Fruit fly (Drosophila melanogaster) whole organism, embryonic: ENCODE measurements around the gene T48.

Experiments
- Asciz ChIP-seq: fragments of 200-800 bp; sonication (Bioruptor generic); optimal IDR thresholded peaks from 2 replicates; lab custom pipeline; 2017; ENCODE audit warnings: missing biosample characterization, mild to moderate bottlenecking, missing genetic modification characterization, missing genetic modification reagents
- CG10431 ChIP-seq: fragments of 200-800 bp; sonication (Bioruptor generic); optimal IDR thresholded peaks from 3 replicates; lab custom pipeline; 2018; ENCODE audit warnings: missing biosample characterization, mild to moderate bottlenecking, missing genetic modification characterization
- CG11695 ChIP-seq: fragments of 200-800 bp; sonication (Bioruptor generic); IDR thresholded peaks from 3 replicates; pipeline ENCODE4 v1.3.6; 2022; ENCODE audit warnings: missing biosample characterization, missing genetic modification characterization
- CG14050 ChIP-seq: fragments of 200-800 bp; sonication (Bioruptor generic); IDR thresholded peaks from 3 replicates; pipeline ENCODE4 v1.3.6; 2022; ENCODE audit warnings: missing biosample characterization, missing genetic modification characterization
- CG18011 ChIP-seq: fragments of 200-800 bp; sonication (Bioruptor generic); optimal IDR thresholded peaks from 2 replicates; lab custom pipeline; 2017; ENCODE audit warnings: missing biosample characterization, missing genetic modification characterization, mild to moderate bottlenecking, moderate library complexity, missing genotype
- CG1832 ChIP-seq: fragments of 200-800 bp; sonication (Bioruptor generic); optimal IDR thresholded peaks from 2 replicates; lab custom pipeline; 2017; ENCODE audit warnings: missing biosample characterization, mild to moderate bottlenecking, missing genetic modification characterization, inconsistent platforms
- CG30431 ChIP-seq: fragments of 200-800 bp; sonication (Bioruptor generic); optimal IDR thresholded peaks from 2 replicates; lab custom pipeline; 2017; ENCODE audit warnings: missing biosample characterization, missing genetic modification characterization
- CG4617 ChIP-seq: fragments of 200-800 bp; sonication (Bioruptor generic); optimal IDR thresholded peaks from 3 replicates; lab custom pipeline; 2016; ENCODE audit warnings: missing biosample characterization, missing genetic modification characterization, borderline replicate concordance
- CG4730 ChIP-seq: fragments of 200-800 bp; sonication (Bioruptor generic); IDR thresholded peaks from 2 replicates; pipeline ENCODE4 v1.3.6; 2022; ENCODE audit warnings: missing biosample characterization, missing genetic modification characterization
- CG8281 ChIP-seq: fragments of 200-800 bp; sonication (Bioruptor generic); optimal IDR thresholded peaks from 2 replicates; lab custom pipeline; 2018; ENCODE audit warnings: missing biosample characterization, mild to moderate bottlenecking, missing genetic modification characterization, moderate library complexity
- CG8290 ChIP-seq, 3 experiments: fragments of 200-800 bp; sonication (Bioruptor generic); optimal IDR thresholded peaks; 2 replicates each; lab custom pipeline; 2016 to 2019; ENCODE audit warnings: missing biosample characterization in 3 of 3, missing genetic modification characterization in 3 of 3, mild to moderate bottlenecking in 2 of 3, moderate library complexity in 1 of 3
- CG8765 ChIP-seq: fragments of 200-800 bp; sonication (Bioruptor generic); IDR thresholded peaks from 2 replicates; pipeline ENCODE4 v1.3.6; 2022; ENCODE audit warnings: missing biosample characterization, missing genetic modification characterization
- CG9727 ChIP-seq: fragments of 200-800 bp; sonication (Bioruptor generic); optimal IDR thresholded peaks from 3 replicates; lab custom pipeline; 2017; ENCODE audit warnings: missing biosample characterization, mild to moderate bottlenecking, missing genetic modification characterization
- CG9876 ChIP-seq: fragments of 200-800 bp; sonication (Bioruptor generic); optimal IDR thresholded peaks from 2 replicates; lab custom pipeline; 2016; ENCODE audit warnings: missing biosample characterization, missing genetic modification characterization
- CoRest ChIP-seq: fragments of 200-800 bp; sonication (Bioruptor generic); optimal IDR thresholded peaks from 3 replicates; lab custom pipeline; 2018; ENCODE audit warnings: missing biosample characterization, mild to moderate bottlenecking, missing genetic modification characterization, moderate library complexity
- Dad ChIP-seq: fragments of 200-800 bp; sonication (Bioruptor generic); optimal IDR thresholded peaks from 3 replicates; lab custom pipeline; 2016; ENCODE audit warnings: missing biosample characterization, missing genetic modification characterization
- Eip74EF ChIP-seq, 2 experiments: fragments of 200-800 bp in 1 of 2; fragments of >200 bp in 1 of 2; sonication (Bioruptor generic) in 1 of 2; optimal IDR thresholded peaks; 2 replicates each; lab custom pipeline; 2017 to 2019; ENCODE audit warnings: missing biosample characterization in 2 of 2, missing genetic modification characterization in 2 of 2, mild to moderate bottlenecking in 1 of 2, moderate library complexity in 1 of 2
- Gug ChIP-seq: fragments of 200-800 bp; sonication (Bioruptor generic); IDR thresholded peaks from 4 replicates; pipeline ENCODE4 v1.3.6; 2022; ENCODE audit warnings: missing biosample characterization, missing genetic modification characterization
- H2.0 ChIP-seq: fragments of 200-800 bp; sonication (Bioruptor generic); IDR thresholded peaks from 2 replicates; pipeline ENCODE4 v1.3.6; 2022; ENCODE audit warnings: missing biosample characterization, missing genetic modification characterization
- HHEX ChIP-seq: fragments of 200-800 bp; sonication (Bioruptor generic); optimal IDR thresholded peaks from 3 replicates; lab custom pipeline; 2017; ENCODE audit warnings: missing biosample characterization, mild to moderate bottlenecking, missing genetic modification characterization, missing genetic modification reagents
- HLH3B ChIP-seq: fragments of 200-800 bp; sonication (Bioruptor generic); IDR thresholded peaks from 2 replicates; pipeline ENCODE4 v1.3.6; 2022; ENCODE audit warnings: missing biosample characterization, missing genetic modification characterization
- Hr39 ChIP-seq: fragments of >200 bp; optimal IDR thresholded peaks from 2 replicates; lab custom pipeline; 2017
- Lim3 ChIP-seq: fragments of 200-800 bp; sonication (Bioruptor generic); IDR thresholded peaks from 2 replicates; pipeline ENCODE4 v1.3.6; 2022; ENCODE audit warnings: missing biosample characterization, missing genetic modification characterization
- Mrtf ChIP-seq: fragments of 200-800 bp; sonication (Bioruptor generic); IDR thresholded peaks from 3 replicates; pipeline ENCODE4 v1.3.6; 2022; ENCODE audit warnings: missing biosample characterization, missing genetic modification characterization
- Oaz ChIP-seq: fragments of 200-800 bp; sonication (Bioruptor generic); IDR thresholded peaks from 2 replicates; pipeline ENCODE4 v1.3.6; 2022; ENCODE audit warnings: missing biosample characterization, missing genetic modification characterization
- Pdp1 ChIP-seq, 2 experiments: fragments of 200-800 bp; sonication (Bioruptor generic); optimal IDR thresholded peaks; 3 replicates each; lab custom pipeline; 2016; ENCODE audit warnings: missing biosample characterization in 2 of 2, missing genetic modification characterization in 2 of 2, mild to moderate bottlenecking in 1 of 2, moderate library complexity in 1 of 2
- Sox102F ChIP-seq: fragments of 200-800 bp; sonication (Bioruptor generic); optimal IDR thresholded peaks from 2 replicates; lab custom pipeline; 2018; ENCODE audit warnings: missing biosample characterization, mild to moderate bottlenecking, missing genetic modification characterization, moderate library complexity
- TFAM ChIP-seq: fragments of 200-800 bp; sonication (Bioruptor generic); optimal IDR thresholded peaks from 2 replicates; lab custom pipeline; 2017; ENCODE audit warnings: missing biosample characterization, missing genetic modification characterization, inconsistent platforms
- Tbp ChIP-seq: fragments of >200 bp; optimal IDR thresholded peaks from 2 replicates; lab custom pipeline; 2018; ENCODE audit warnings: missing biosample characterization, missing genetic modification characterization
- ara ChIP-seq: fragments of 200-800 bp; sonication (Bioruptor generic); IDR thresholded peaks from 2 replicates; pipeline ENCODE4 v1.3.6; 2022; ENCODE audit warnings: missing biosample characterization, missing genetic modification characterization
- btn ChIP-seq: fragments of 200-800 bp; sonication (Bioruptor generic); optimal IDR thresholded peaks from 2 replicates; lab custom pipeline; 2016; ENCODE audit warnings: missing biosample characterization, missing genetic modification characterization
- caup ChIP-seq: fragments of 200-800 bp; sonication (Bioruptor generic); optimal IDR thresholded peaks from 3 replicates; lab custom pipeline; 2017; ENCODE audit warnings: missing biosample characterization, mild to moderate bottlenecking, missing genetic modification characterization, moderate library complexity; ENCODE audit not compliant: severe bottlenecking
- chinmo ChIP-seq: fragments of 200-800 bp; sonication (Bioruptor generic); IDR thresholded peaks from 4 replicates; pipeline ENCODE4 v1.3.6; 2022; ENCODE audit warnings: missing biosample characterization, missing genetic modification characterization; ENCODE audit not compliant: partially characterized antibody
- dm ChIP-seq: fragments of 200-800 bp; sonication (Bioruptor generic); optimal IDR thresholded peaks from 3 replicates; lab custom pipeline; 2016; ENCODE audit warnings: missing biosample characterization, missing genetic modification characterization
- eve ChIP-seq, 2 experiments: fragments of >200 bp; optimal IDR thresholded peaks; 2 replicates each; lab custom pipeline; 2017; ENCODE audit warnings: missing biosample characterization in 2 of 2, missing genetic modification characterization in 2 of 2
- ewg ChIP-seq: fragments of 200-800 bp; sonication (Bioruptor generic); optimal IDR thresholded peaks from 3 replicates; lab custom pipeline; 2017; ENCODE audit warnings: mild to moderate bottlenecking, missing biosample characterization, missing genetic modification reagents, missing genetic modification characterization
- fru ChIP-seq: fragments of >200 bp; optimal IDR thresholded peaks from 2 replicates; lab custom pipeline; 2017
- gsb ChIP-seq: fragments of 200-800 bp; sonication (Bioruptor generic); IDR thresholded peaks from 2 replicates; pipeline ENCODE4 v1.3.6; 2022; ENCODE audit warnings: missing biosample characterization, missing genetic modification characterization
- inv ChIP-seq: fragments of 200-800 bp; sonication (Bioruptor generic); IDR thresholded peaks from 2 replicates; pipeline ENCODE4 v1.3.6; 2022; ENCODE audit warnings: missing biosample characterization, missing genetic modification characterization; ENCODE audit not compliant: partially characterized antibody
- lola ChIP-seq, 3 experiments: fragments of >200 bp in 2 of 3; fragments of 200-800 bp in 1 of 3; sonication (Bioruptor generic) in 1 of 3; optimal IDR thresholded peaks; 2 replicates each; lab custom pipeline; 2017 to 2019; ENCODE audit warnings: missing biosample characterization in 3 of 3, missing genetic modification characterization in 3 of 3, mild to moderate bottlenecking in 1 of 3, moderate library complexity in 1 of 3
- mam ChIP-seq: fragments of 200-800 bp; sonication (Bioruptor generic); optimal IDR thresholded peaks from 3 replicates; lab custom pipeline; 2016; ENCODE audit warnings: missing biosample characterization, missing genetic modification characterization
- mld ChIP-seq: fragments of 200-800 bp; sonication (Bioruptor generic); IDR thresholded peaks from 3 replicates; pipeline ENCODE4 v1.3.6; 2022; ENCODE audit warnings: missing biosample characterization, missing genetic modification characterization; ENCODE audit not compliant: partially characterized antibody
- onecut ChIP-seq: fragments of 200-800 bp; sonication (Bioruptor generic); IDR thresholded peaks from 2 replicates; pipeline ENCODE4 v1.3.6; 2022; ENCODE audit warnings: missing biosample characterization, missing genetic modification characterization
- seq ChIP-seq: fragments of 200-800 bp; sonication (Bioruptor generic); IDR thresholded peaks from 2 replicates; pipeline ENCODE4 v1.3.6; 2022; ENCODE audit warnings: missing biosample characterization, missing genetic modification characterization
- sisA ChIP-seq: fragments of 200-800 bp; sonication (Bioruptor generic); IDR thresholded peaks from 2 replicates; pipeline ENCODE4 v1.3.6; 2022; ENCODE audit warnings: missing biosample characterization, missing genetic modification characterization
- sob ChIP-seq: fragments of 200-800 bp; sonication (Bioruptor generic); IDR thresholded peaks from 2 replicates; pipeline ENCODE4 v1.3.6; 2022; ENCODE audit warnings: missing biosample characterization, missing genetic modification characterization
- sr ChIP-seq: fragments of 200-800 bp; sonication (Bioruptor generic); IDR thresholded peaks from 3 replicates; pipeline ENCODE4 v1.3.6; 2022; ENCODE audit warnings: missing biosample characterization, missing genetic modification characterization
- twi ChIP-seq: fragments of 200-800 bp; optimal IDR thresholded peaks from 2 replicates; lab custom pipeline; 2019; ENCODE audit warnings: missing biosample characterization, mild to moderate bottlenecking, missing genetic modification characterization, moderate library complexity
- unc-4 ChIP-seq: fragments of 200-800 bp; sonication (Bioruptor generic); IDR thresholded peaks from 2 replicates; pipeline ENCODE4 v1.3.6; 2022; ENCODE audit warnings: missing biosample characterization, missing genetic modification characterization; ENCODE audit not compliant: partially characterized antibody

The T48 gene

dm6 chr3R:26954020-26954672 is 72.6 kb downstream of the T48 start (continued):
- TF ChIP-seq CG14050: peak; percentile 78
- TF ChIP-seq dm (GFP tag; lab: Kevin White, UChicago): no peak
- peak; percentile 32; the same call in 1 of the 2 replicates for TF ChIP-seq Lim3 (GFP tag; lab: Robert Waterston, UW)
- peak; percentile 92 for TF ChIP-seq HLH3B
- peak; percentile 87; the same call in 3 of the 4 replicates for TF ChIP-seq chinmo (GFP tag; lab: Robert Waterston, UW)
- no peak for TF ChIP-seq fru (lab: Kevin White, UChicago)
- TF ChIP-seq CG8281 (tag; lab: Kevin White, UChicago): peak; percentile 4
- TF ChIP-seq Gug (GFP tag; lab: Robert Waterston, UW): peak; percentile 77
- peak; percentile 6 for TF ChIP-seq CG10431
- TF ChIP-seq CG1832 (GFP tag; lab: Kevin White, UChicago): peak; percentile 81
- TF ChIP-seq CG4617 (GFP tag; lab: Kevin White, UChicago): peak; percentile 19
- TF ChIP-seq CG9727 (GFP tag; lab: Kevin White, UChicago): peak; percentile 73
- peak in 1 of 3 experiments; percentile 52 for TF ChIP-seq lola (GFP tag; optimal IDR thresholded peaks at IDR 0.05; lab: Kevin White, UChicago)
- TF ChIP-seq btn (GFP tag; lab: Kevin White, UChicago): no peak
- TF ChIP-seq CG18011: no peak
- peak; percentile 73 for TF ChIP-seq HHEX (GFP tag; lab: Kevin White, UChicago)
- TF ChIP-seq Oaz (GFP tag; lab: Robert Waterston, UW): peak; percentile 54; the same call in 1 of the 2 replicates
- TF ChIP-seq Tbp: no peak
- peak; percentile 81 for TF ChIP-seq sisA (GFP tag; lab: Robert Waterston, UW)
- peak; percentile 79 for TF ChIP-seq ara (GFP tag; lab: Robert Waterston, UW)
- peak; percentile 95 for TF ChIP-seq Sox102F (GFP tag; lab: Kevin White, UChicago)
- TF ChIP-seq Pdp1 (GFP tag; optimal IDR thresholded peaks at IDR 0.05; lab: Kevin White, UChicago): peak in 1 of 2 experiments; percentile 71
- TF ChIP-seq sob (GFP tag; lab: Robert Waterston, UW): peak; percentile 74
- peak; percentile 74 for TF ChIP-seq CoRest
- peak in 1 of 2 experiments; percentile 61 for TF ChIP-seq Eip74EF (GFP tag; optimal IDR thresholded peaks at IDR 0.05; lab: Kevin White, UChicago)
- TF ChIP-seq sr (GFP tag; lab: Robert Waterston, UW): peak; percentile 40; the same call in 2 of the 3 replicates
- peak; percentile 66 for TF ChIP-seq caup (GFP tag; lab: Kevin White, UChicago)
- peak; percentile 80 for TF ChIP-seq CG11695 (GFP tag; lab: Robert Waterston, UW)
- peak; percentile 50; the same call in 1 of the 2 replicates for TF ChIP-seq seq (GFP tag; lab: Robert Waterston, UW)
- TF ChIP-seq Dad: no peak
- TF ChIP-seq inv: no peak
- no peak for TF ChIP-seq eve (GFP tag; optimal IDR thresholded peaks at IDR 0.05; lab: Kevin White, UChicago)
- TF ChIP-seq CG4730 (GFP tag; lab: Robert Waterston, UW): peak; percentile 78
- peak; percentile 85 for TF ChIP-seq Asciz (GFP tag; lab: Kevin White, UChicago)
- TF ChIP-seq CG30431 (GFP tag; lab: Kevin White, UChicago): peak; percentile 60
- peak; percentile 66 for TF ChIP-seq ewg (GFP tag; lab: Kevin White, UChicago)
- no peak for TF ChIP-seq CG9876 (GFP tag; lab: Kevin White, UChicago)
- TF ChIP-seq H2.0 (GFP tag; lab: Robert Waterston, UW): peak; percentile 81
- TF ChIP-seq Mrtf: peak; percentile 71; the same call in 2 of the 3 replicates
- no peak for TF ChIP-seq mam (GFP tag; lab: Kevin White, UChicago)
- peak; percentile 42 for TF ChIP-seq CG8290 (GFP tag; optimal IDR thresholded peaks at IDR 0.05; lab: Kevin White, UChicago)
- TF ChIP-seq CG8290 (tag; optimal IDR thresholded peaks at IDR 0.05; lab: Kevin White, UChicago): peak; percentile 42 to 45
- TF ChIP-seq CG8765 (GFP tag; lab: Robert Waterston, UW): no peak; the same call in 1 of the 2 replicates
- no peak for TF ChIP-seq unc-4 (GFP tag; lab: Robert Waterston, UW)
- TF ChIP-seq Hr39 (lab: Kevin White, UChicago): no peak
- no peak for TF ChIP-seq twi (tag; lab: Kevin White, UChicago)
- no peak for TF ChIP-seq mld (GFP tag; lab: Robert Waterston, UW)
- no peak for TF ChIP-seq TFAM (GFP tag; lab: Kevin White, UChicago)
- TF ChIP-seq gsb (GFP tag; lab: Robert Waterston, UW): no peak; the same call in 1 of the 2 replicates
- TF ChIP-seq onecut (GFP tag; lab: Robert Waterston, UW): peak; percentile 58; the same call in 1 of the 2 replicates
